Fruit fly (Drosophila melanogaster): ENCODE data around the gene TotE.

Gene TotE

dm6 chr2L:19898540-19899300 is 14.6 kb downstream of the TotE start (continued):
- no peak for TF ChIP-seq CG33213 (GFP tag; optimal IDR thresholded peaks at IDR 0.05)
- TF ChIP-seq CG7839 (tag; optimal IDR thresholded peaks at IDR 0.05): peak; percentile 33
- peak in 1 of 2 experiments; percentile 29 for TF ChIP-seq Eip74EF (GFP tag; optimal IDR thresholded peaks at IDR 0.05)
- TF ChIP-seq CG17568 (GFP tag; optimal IDR thresholded peaks at IDR 0.05): no peak
- TF ChIP-seq bigmax (GFP tag; optimal IDR thresholded peaks at IDR 0.05): no peak
- peak; percentile 24 for TF ChIP-seq ATbp (GFP tag; optimal IDR thresholded peaks at IDR 0.05)
- no peak for TF ChIP-seq Dll (GFP tag; IDR thresholded peaks at IDR 0.05; ENCODE audit: partially characterized antibody)
- no peak for TF ChIP-seq CG10431 (GFP tag; optimal IDR thresholded peaks at IDR 0.05)
- TF ChIP-seq Oli (tag; optimal IDR thresholded peaks at IDR 0.05): peak; percentile 37

dm6 chr2L:19897027-19897426 is 16.3 kb downstream of the TotE start:
- TF ChIP-seq gsb-n (tag; optimal IDR thresholded peaks at IDR 0.05) (peak; percentile 81), D19B (GFP tag; optimal IDR thresholded peaks at IDR 0.05) (no peak), CG1603 (tag; optimal IDR thresholded peaks at IDR 0.05) (no peak), jumu (GFP tag; optimal IDR thresholded peaks at IDR 0.05) (no peak), CG31224 (GFP tag; IDR thresholded peaks at IDR 0.05) (no peak), vvl (GFP tag; IDR thresholded peaks at IDR 0.05) (0 out of 2 replicates have a peak, but pooled peaks have one; percentile 7), p53 (GFP tag; optimal IDR thresholded peaks at IDR 0.05) (no peak), ind (GFP tag; optimal IDR thresholded peaks at IDR 0.05) (no peak), Asciz (GFP tag; optimal IDR thresholded peaks at IDR 0.05) (no peak), Mad (GFP tag; optimal IDR thresholded peaks at IDR 0.05) (no peak), disco-r (GFP tag; optimal IDR thresholded peaks at IDR 0.05) (no peak), schlank (tag; optimal IDR thresholded peaks at IDR 0.05) (no peak), CG4360 (GFP tag; IDR thresholded peaks at IDR 0.05) (no peak), CG12659 (GFP tag; optimal IDR thresholded peaks at IDR 0.05) (no peak), E2f2 (GFP tag; IDR thresholded peaks at IDR 0.05) (no peak), sc (optimal IDR thresholded peaks at IDR 0.05) (no peak), sc (GFP tag; optimal IDR thresholded peaks at IDR 0.05) (no peak), CG11085 (GFP tag; IDR thresholded peaks at IDR 0.05) (no peak), CG5180 (GFP tag; optimal IDR thresholded peaks at IDR 0.05) (peak; percentile 23), Hey (tag; optimal IDR thresholded peaks at IDR 0.05) (peak; percentile 66), CG13287 (GFP tag; IDR thresholded peaks at IDR 0.05; ENCODE audit: partially characterized antibody) (no peak), kni (GFP tag; optimal IDR thresholded peaks at IDR 0.05) (no peak), gcm2 (GFP tag; optimal IDR thresholded peaks at IDR 0.05) (no peak), CG7372 (GFP tag; IDR thresholded peaks at IDR 0.05) (no peak), oc (tag; optimal IDR thresholded peaks at IDR 0.05) (peak; percentile 11), Gsc (GFP tag; IDR thresholded peaks at IDR 0.05) (no peak), NfI (GFP tag; optimal IDR thresholded peaks at IDR 0.05) (no peak), Dll (GFP tag; IDR thresholded peaks at IDR 0.05; ENCODE audit: partially characterized antibody) (no peak), Atf-2 (GFP tag; optimal IDR thresholded peaks at IDR 0.05) (no peak), Dbx (GFP tag; IDR thresholded peaks at IDR 0.05) (no peak), ara (GFP tag; IDR thresholded peaks at IDR 0.05) (no peak), gsb (GFP tag; IDR thresholded peaks at IDR 0.05) (no peak), Hsf (GFP tag; optimal IDR thresholded peaks at IDR 0.05) (no peak), pros (GFP tag; optimal IDR thresholded peaks at IDR 0.05) (peak; percentile 26), CG11093 (GFP tag; IDR thresholded peaks at IDR 0.05) (no peak), grn (GFP tag; optimal IDR thresholded peaks at IDR 0.05) (peak; percentile 1), CG2199 (GFP tag; IDR thresholded peaks at IDR 0.05) (no peak), Nf-YA (GFP tag; IDR thresholded peaks at IDR 0.05) (no peak), CG16779 (GFP tag; IDR thresholded peaks at IDR 0.05) (no peak), CG8089 (GFP tag; optimal IDR thresholded peaks at IDR 0.05) (no peak), NK7.1 (GFP tag; optimal IDR thresholded peaks at IDR 0.05) (no peak)

Data from whole organism, embryonic.